Worm (Caenorhabditis elegans) whole organism, late embryonic: ENCODE measurements around the gene srx-26.

Experiments
- F13H6.1 ChIP-seq: sonication (generic microtip); optimal IDR thresholded peaks from 2 replicates; lab custom pipeline; 2016; ENCODE audit warnings: missing genetic modification characterization, missing compliant biosample characterization
- K09A11.1 ChIP-seq: sonication (generic microtip); optimal IDR thresholded peaks from 2 replicates; lab custom pipeline; 2017; ENCODE audit warnings: antibody characterized with exemption, mild to moderate bottlenecking, missing genetic modification characterization, missing compliant biosample characterization; ENCODE audit not compliant: insufficient read depth
- ama-1 ChIP-seq: fragments of 150-350 bp; optimal IDR thresholded peaks from 2 replicates; lab custom pipeline; 2014
- ceh-18 ChIP-seq: sonication (generic microtip); optimal IDR thresholded peaks from 2 replicates; lab custom pipeline; 2016; ENCODE audit warnings: missing genetic modification characterization, missing compliant biosample characterization
- ceh-2 ChIP-seq: sonication (generic microtip); optimal IDR thresholded peaks from 2 replicates; lab custom pipeline; 2016; ENCODE audit warnings: missing genotype, missing genetic modification characterization, missing compliant biosample characterization
- ceh-24 ChIP-seq: sonication (generic microtip); optimal IDR thresholded peaks from 2 replicates; lab custom pipeline; 2016; ENCODE audit warnings: mild to moderate bottlenecking, missing genetic modification characterization, missing compliant biosample characterization
- ceh-30 ChIP-seq: fragments of 150-350 bp; optimal IDR thresholded peaks from 2 replicates; lab custom pipeline; 2014; ENCODE audit warnings: missing biosample characterization, missing genetic modification characterization
- ceh-45 ChIP-seq: fragments of 200-800 bp; sonication (Bioruptor generic); IDR thresholded peaks from 2 replicates; pipeline ENCODE4 v1.3.6; 2022; ENCODE audit warnings: missing genetic modification reagents, missing genetic modification characterization, missing compliant biosample characterization
- ceh-48 ChIP-seq: sonication (generic microtip); optimal IDR thresholded peaks from 2 replicates; lab custom pipeline; 2016; ENCODE audit warnings: missing genetic modification characterization, inconsistent platforms, missing compliant biosample characterization
- ceh-9 ChIP-seq: sonication (generic microtip); optimal IDR thresholded peaks from 2 replicates; lab custom pipeline; 2016; ENCODE audit warnings: mild to moderate bottlenecking, missing genetic modification characterization, inconsistent platforms, missing compliant biosample characterization
- dmd-4 ChIP-seq: sonication (generic microtip); optimal IDR thresholded peaks from 2 replicates; lab custom pipeline; 2016; ENCODE audit warnings: borderline replicate concordance, missing genetic modification characterization, missing compliant biosample characterization
- elt-2 ChIP-seq: sonication (generic microtip); optimal IDR thresholded peaks from 2 replicates; lab custom pipeline; 2016; ENCODE audit warnings: missing genetic modification reagents, missing genetic modification characterization, missing compliant biosample characterization
- elt-4 ChIP-seq: sonication (generic microtip); optimal IDR thresholded peaks from 2 replicates; lab custom pipeline; 2016; ENCODE audit warnings: missing genetic modification characterization, missing compliant biosample characterization
- eyg-1 ChIP-seq: sonication (generic microtip); optimal IDR thresholded peaks from 2 replicates; lab custom pipeline; 2016; ENCODE audit warnings: missing genotype, missing genetic modification characterization, missing compliant biosample characterization
- fax-1 ChIP-seq: sonication (generic microtip); optimal IDR thresholded peaks from 2 replicates; lab custom pipeline; 2016; ENCODE audit warnings: missing genotype, missing genetic modification characterization, missing compliant biosample characterization
- fkh-10 ChIP-seq: fragments of 150-350 bp; optimal IDR thresholded peaks from 2 replicates; lab custom pipeline; 2014; ENCODE audit warnings: missing biosample characterization, missing genetic modification reagents, missing genetic modification characterization
- hlh-13 ChIP-seq: fragments of 200-800 bp; sonication (Bioruptor generic); optimal IDR thresholded peaks from 2 replicates; lab custom pipeline; 2018; ENCODE audit warnings: mild to moderate bottlenecking, missing genetic modification characterization, missing compliant biosample characterization
- hlh-15 ChIP-seq: sonication (generic microtip); optimal IDR thresholded peaks from 2 replicates; lab custom pipeline; 2016; ENCODE audit warnings: missing genetic modification characterization, missing compliant biosample characterization
- hlh-30 ChIP-seq: sonication (generic microtip); optimal IDR thresholded peaks from 2 replicates; lab custom pipeline; 2017; ENCODE audit warnings: antibody characterized with exemption, missing genetic modification characterization, missing compliant biosample characterization; ENCODE audit not compliant: insufficient read depth
- lin-11 ChIP-seq: fragments of 200-800 bp; sonication (Bioruptor generic); optimal IDR thresholded peaks from 2 replicates; lab custom pipeline; 2018; ENCODE audit warnings: mild to moderate bottlenecking, missing genetic modification characterization, missing compliant biosample characterization
- madf-2 ChIP-seq: sonication (generic microtip); optimal IDR thresholded peaks from 2 replicates; lab custom pipeline; 2017; ENCODE audit warnings: missing genetic modification characterization, missing compliant biosample characterization
- mec-3 ChIP-seq: sonication (generic microtip); optimal IDR thresholded peaks from 2 replicates; lab custom pipeline; 2016; ENCODE audit warnings: borderline replicate concordance, missing genetic modification characterization, missing compliant biosample characterization
- nfya-1 ChIP-seq: sonication (generic microtip); optimal IDR thresholded peaks from 2 replicates; lab custom pipeline; 2017; ENCODE audit warnings: missing genetic modification characterization, mild to moderate bottlenecking, missing compliant biosample characterization, antibody characterized with exemption, moderate library complexity
- nhr-232 ChIP-seq: sonication (generic microtip); optimal IDR thresholded peaks from 2 replicates; lab custom pipeline; 2016; ENCODE audit warnings: missing genetic modification characterization, missing compliant biosample characterization
- odd-2 ChIP-seq: sonication (generic microtip); optimal IDR thresholded peaks from 2 replicates; lab custom pipeline; 2017; ENCODE audit warnings: antibody characterized with exemption, mild to moderate bottlenecking, missing genetic modification characterization, missing compliant biosample characterization
- pat-9 ChIP-seq: fragments of 200-800 bp; sonication (Bioruptor generic); optimal IDR thresholded peaks from 2 replicates; lab custom pipeline; 2018; ENCODE audit warnings: mild to moderate bottlenecking, missing genetic modification characterization, moderate library complexity, missing compliant biosample characterization
- pha-4 ChIP-seq: fragments of 150-350 bp; optimal IDR thresholded peaks from 2 replicates; lab custom pipeline; 2018; ENCODE audit warnings: missing biosample characterization, missing genetic modification reagents, missing genetic modification characterization
- pqm-1 ChIP-seq: sonication (generic microtip); optimal IDR thresholded peaks from 2 replicates; lab custom pipeline; 2016; ENCODE audit warnings: missing genetic modification characterization, missing compliant biosample characterization
- pros-1 ChIP-seq: fragments of 150-350 bp; optimal IDR thresholded peaks from 2 replicates; lab custom pipeline; 2014; ENCODE audit warnings: missing biosample characterization, missing genetic modification reagents, missing genetic modification characterization
- rnt-1 ChIP-seq: sonication (generic microtip); optimal IDR thresholded peaks from 2 replicates; lab custom pipeline; 2016; ENCODE audit warnings: missing genetic modification characterization, missing compliant biosample characterization
- sdc-2 ChIP-seq: sonication (generic microtip); optimal IDR thresholded peaks from 2 replicates; lab custom pipeline; 2016; ENCODE audit warnings: missing genotype, missing genetic modification characterization, missing compliant biosample characterization
- sox-2 ChIP-seq: fragments of 200-800 bp; sonication (Bioruptor generic); IDR thresholded peaks from 2 replicates; pipeline ENCODE4 v1.3.6; 2022; ENCODE audit warnings: missing genetic modification reagents, missing genetic modification characterization, missing compliant biosample characterization
- ttx-3 ChIP-seq: sonication (generic microtip); optimal IDR thresholded peaks from 2 replicates; lab custom pipeline; 2016; ENCODE audit warnings: missing genetic modification reagents, missing genetic modification characterization, missing compliant biosample characterization
- unc-3 ChIP-seq, 2 experiments: fragments of 200-800 bp in 1 of 2; sonication (Bioruptor generic) in 1 of 2; sonication (generic microtip) in 1 of 2; conservative IDR thresholded peaks in 1 of 2; optimal IDR thresholded peaks in 1 of 2; 2 replicates each; pipeline versions ENCODE4 v1.3.6 to Lab custom; 2016 to 2022; ENCODE audit warnings: missing compliant biosample characterization in 2 of 2, missing genetic modification characterization in 2 of 2, missing genetic modification reagents in 1 of 2
- zip-5 ChIP-seq: sonication (generic microtip); optimal IDR thresholded peaks from 2 replicates; lab custom pipeline; 2016; ENCODE audit warnings: missing genetic modification characterization, missing compliant biosample characterization

srx-26 gene

ce11 chrV:2730784-2731480, 22.0 kb downstream of the srx-26 start, which contains the start of gene dod-3:
TSS of gene dod-3 (minus strand) at chrV:2731098.
- TF ChIP-seq hlh-15 (tag; lab: Kevin White, UChicago) (no peak), elt-2 (peak; percentile 78)
- TF ChIP-seq, all 69 proteins: peak for 1

ce11 chrV:2728236-2728635, 24.7 kb downstream of the srx-26 start, which contains the start of gene str-33:
TSS of gene str-33 (plus strand) at chrV:2728536.
- TF ChIP-seq F13H6.1 (tag; lab: Kevin White, UChicago) (no peak), hlh-13 (GFP tag; lab: Kevin White, UChicago) (no peak)

- no peak for TF ChIP-seq sox-2 (GFP tag; lab: Robert Waterston, UW)
- TF ChIP-seq ceh-18 = no peak
- TF ChIP-seq ttx-3 = no peak
- TF ChIP-seq fax-1 (tag; lab: Kevin White, UChicago) = no peak
- TF ChIP-seq ama-1 = no peak
- no peak for TF ChIP-seq unc-3 (GFP tag; conservative IDR thresholded peaks at IDR 0.05; lab: Robert Waterston, UW)
- no peak for TF ChIP-seq unc-3 (tag; optimal IDR thresholded peaks at IDR 0.05; lab: Kevin White, UChicago)
- no peak for TF ChIP-seq mec-3 (tag; lab: Kevin White, UChicago)
- no peak for TF ChIP-seq ceh-45 (GFP tag; lab: Robert Waterston, UW)
- no peak for TF ChIP-seq zip-5 (tag; lab: Kevin White, UChicago)
- no peak for TF ChIP-seq odd-2 (tag; lab: Kevin White, UChicago)
- no peak for TF ChIP-seq hlh-13 (GFP tag; lab: Kevin White, UChicago)
- TF ChIP-seq rnt-1 (tag; lab: Kevin White, UChicago) = no peak
- no peak for TF ChIP-seq ceh-30
- TF ChIP-seq eyg-1 (tag; lab: Kevin White, UChicago) = no peak
- TF ChIP-seq elt-2 = no peak
- no peak for TF ChIP-seq dmd-4 (tag; lab: Kevin White, UChicago)
- TF ChIP-seq pros-1 (tag; lab: Kevin White, UChicago) = no peak
- TF ChIP-seq ceh-24 (tag; lab: Kevin White, UChicago) = no peak
- TF ChIP-seq, all 69 proteins: peak for 0
Measured at ce11 chrV:2727101-2727500, 25.8 kb downstream of the srx-26 start, which contains the start of gene str-13. TSS of gene str-13 (minus strand) at chrV:2727201.

ce11 chrV:2725225-2725624, 27.7 kb downstream of the srx-26 start, which contains the start of gene srg-59:
TSS of gene srg-59 (minus strand) at chrV:2725325.
- TF ChIP-seq madf-2 = no peak
- TF ChIP-seq hlh-13 (GFP tag; lab: Kevin White, UChicago) = no peak
- no peak for TF ChIP-seq nhr-232
- no peak for TF ChIP-seq unc-3 (GFP tag; conservative IDR thresholded peaks at IDR 0.05; lab: Robert Waterston, UW)
- TF ChIP-seq unc-3 (tag; optimal IDR thresholded peaks at IDR 0.05; lab: Kevin White, UChicago) = no peak

- TF ChIP-seq hlh-30 (tag; lab: Kevin White, UChicago) (no peak), F13H6.1 (tag; lab: Kevin White, UChicago) (no peak), pha-4 (tag; lab: Kevin White, UChicago) (no peak), hlh-13 (GFP tag; lab: Kevin White, UChicago) (no peak), sdc-2 (tag; lab: Kevin White, UChicago) (no peak), fkh-10 (no peak), hlh-15 (tag; lab: Kevin White, UChicago) (no peak), eyg-1 (tag; lab: Kevin White, UChicago) (no peak), rnt-1 (tag; lab: Kevin White, UChicago) (no peak)
Measured at ce11 chrV:2722555-2722954, 30.4 kb downstream of the srx-26 start, which contains the start of gene srg-60. TSS of gene srg-60 (minus strand) at chrV:2722655.

ce11 chrV:2720763-2721162, 32.1 kb downstream of the srx-26 start, which contains the start of gene srt-27:
TSS of gene srt-27 (minus strand) at chrV:2720863.
- TF ChIP-seq hlh-15 (tag; lab: Kevin White, UChicago) = no peak
- no peak for TF ChIP-seq ttx-3
- no peak for TF ChIP-seq elt-4 (tag; lab: Kevin White, UChicago)
- no peak for TF ChIP-seq rnt-1 (tag; lab: Kevin White, UChicago)
- TF ChIP-seq nfya-1 = no peak
- no peak for TF ChIP-seq pha-4 (tag; lab: Kevin White, UChicago)
- TF ChIP-seq pros-1 (tag; lab: Kevin White, UChicago) = no peak
- no peak for TF ChIP-seq ceh-24 (tag; lab: Kevin White, UChicago)
- TF ChIP-seq ceh-48 (tag; lab: Kevin White, UChicago) = no peak
- TF ChIP-seq ceh-9 = no peak
- TF ChIP-seq ceh-30 = no peak
- no peak for TF ChIP-seq lin-11 (tag; lab: Kevin White, UChicago)
- TF ChIP-seq pqm-1 (tag; lab: Kevin White, UChicago) = no peak
- TF ChIP-seq mec-3 (tag; lab: Kevin White, UChicago) = no peak
- TF ChIP-seq K09A11.1 (tag; lab: Kevin White, UChicago) = no peak
- TF ChIP-seq fax-1 (tag; lab: Kevin White, UChicago) = no peak
- TF ChIP-seq ceh-2 = no peak
- TF ChIP-seq sox-2 (GFP tag; lab: Robert Waterston, UW) = no peak
- no peak for TF ChIP-seq pat-9 (tag; lab: Kevin White, UChicago)
- TF ChIP-seq, all 69 proteins: peak for 0
